Worm (Caenorhabditis elegans): ENCODE results near the gene Y39G8C.2.

Y39G8C.2 gene

ce11 chrII:14063044-14063500 is 34.3 kb downstream of the Y39G8C.2 start, which contains the start of gene lem-2 (continued):
- no peak for TF ChIP-seq pqm-1 (tag; optimal IDR thresholded peaks at IDR 0.05)
- peak; percentile 38 for TF ChIP-seq elt-2 (tag; optimal IDR thresholded peaks at IDR 0.05)
- peak; percentile 46 for TF ChIP-seq ceh-63 (GFP tag; optimal IDR thresholded peaks at IDR 0.05)
- no peak for TF ChIP-seq ama-1 (optimal IDR thresholded peaks at IDR 0.05)
- peak; percentile 93 for TF ChIP-seq nhr-71 (tag; optimal IDR thresholded peaks at IDR 0.05)
- TF ChIP-seq C34B4.2 (tag; optimal IDR thresholded peaks at IDR 0.05) = no peak
- TF ChIP-seq aha-1 (tag; optimal IDR thresholded peaks at IDR 0.05) = no peak
- peak; percentile 81 for TF ChIP-seq egl-13 (tag; optimal IDR thresholded peaks at IDR 0.05)

ce11 chrII:14060885-14061284 is 36.5 kb downstream of the Y39G8C.2 start:
- no peak for TF ChIP-seq fkh-10 (GFP tag; optimal IDR thresholded peaks at IDR 0.05)
- TF ChIP-seq alr-1 (tag; optimal IDR thresholded peaks at IDR 0.05; ENCODE audit: borderline replicate concordance) = no peak
- no peak for TF ChIP-seq nhr-85 (tag)
- no peak for TF ChIP-seq vab-15 (tag; optimal IDR thresholded peaks at IDR 0.05)
- TF ChIP-seq tbx-2 (tag; optimal IDR thresholded peaks at IDR 0.05) = no peak
- no peak for TF ChIP-seq dsc-1 (tag; optimal IDR thresholded peaks at IDR 0.05)
- TF ChIP-seq pag-3 (tag; optimal IDR thresholded peaks at IDR 0.05; ENCODE audit: borderline replicate concordance, insufficient read depth) = no peak
- no peak for TF ChIP-seq lin-13 (GFP tag; optimal IDR thresholded peaks at IDR 0.05)
- no peak for TF ChIP-seq nhr-237 (tag; optimal IDR thresholded peaks at IDR 0.05)
- TF ChIP-seq efl-1 (optimal IDR thresholded peaks at IDR 0.05) = no peak
- TF ChIP-seq efl-1 (GFP tag; optimal IDR thresholded peaks at IDR 0.05 in 1 of 2) = no peak
- TF ChIP-seq skn-1 (tag; optimal IDR thresholded peaks at IDR 0.05) = no peak
- no peak for TF ChIP-seq fos-1 (tag; optimal IDR thresholded peaks at IDR 0.05)
- no peak for TF ChIP-seq C34B4.2 (tag; optimal IDR thresholded peaks at IDR 0.05)
- no peak for TF ChIP-seq nhr-28 (tag; optimal IDR thresholded peaks at IDR 0.05)
- no peak for TF ChIP-seq mab-9 (GFP tag; IDR thresholded peaks at IDR 0.05)
- no peak for TF ChIP-seq lin-35 (GFP tag; optimal IDR thresholded peaks at IDR 0.05)

ce11 chrII:14060439-14060838 is 37.0 kb downstream of the Y39G8C.2 start, which contains the start of gene W01G7.4:
Gene W01G7.4 (plus strand): TSS chrII:14060739.
- TF ChIP-seq efl-3 (GFP tag; optimal IDR thresholded peaks at IDR 0.05) (no peak), pax-3 (tag; optimal IDR thresholded peaks at IDR 0.05) (no peak), jun-1 (tag; optimal IDR thresholded peaks at IDR 0.05) (no peak), unc-62 (GFP tag; optimal IDR thresholded peaks at IDR 0.05) (no peak), unc-98 (GFP tag; IDR thresholded peaks at IDR 0.05) (no peak), xbp-1 (tag; optimal IDR thresholded peaks at IDR 0.05) (no peak), nhr-11 (tag; optimal IDR thresholded peaks at IDR 0.05) (no peak), ets-5 (GFP tag; IDR thresholded peaks at IDR 0.05) (no peak), ztf-11 (tag; optimal IDR thresholded peaks at IDR 0.05) (no peak), lin-39 (tag; optimal IDR thresholded peaks at IDR 0.05) (no peak), Y116A8C.19 (tag; optimal IDR thresholded peaks at IDR 0.05; ENCODE audit: borderline replicate concordance) (no peak)

- peak; percentile 90 for TF ChIP-seq skn-1 (tag; optimal IDR thresholded peaks at IDR 0.05)
- peak; percentile 91 for TF ChIP-seq nhr-11 (tag; optimal IDR thresholded peaks at IDR 0.05)
- TF ChIP-seq fkh-4 (tag; optimal IDR thresholded peaks at IDR 0.05; ENCODE audit: borderline replicate concordance) = peak; percentile 57
- peak; percentile 95 for TF ChIP-seq lin-13 (GFP tag; optimal IDR thresholded peaks at IDR 0.05)
- TF ChIP-seq tlp-1 (tag; optimal IDR thresholded peaks at IDR 0.05) = no peak
- peak; percentile 98 for TF ChIP-seq lin-39 (tag; optimal IDR thresholded peaks at IDR 0.05)
- TF ChIP-seq efl-1 (optimal IDR thresholded peaks at IDR 0.05) = peak; percentile 95 to 99
- TF ChIP-seq efl-1 (GFP tag; optimal IDR thresholded peaks at IDR 0.05 in 1 of 2) = peak; percentile 99 to 100
- peak; percentile 96 for TF ChIP-seq nhr-19 (GFP tag; conservative IDR thresholded peaks at IDR 0.05)
- peak; percentile 96 for TF ChIP-seq unc-130 (tag; optimal IDR thresholded peaks at IDR 0.05)
- peak; percentile 7 for TF ChIP-seq zag-1 (tag; optimal IDR thresholded peaks at IDR 0.05)
- peak; percentile 92 for TF ChIP-seq lin-14 (GFP tag; optimal IDR thresholded peaks at IDR 0.05)
- TF ChIP-seq nhr-85 (tag) = peak; percentile 96
- peak; percentile 85 for TF ChIP-seq C04F5.9 (tag; optimal IDR thresholded peaks at IDR 0.05)
- peak; percentile 97 for TF ChIP-seq rnt-1 (tag; optimal IDR thresholded peaks at IDR 0.05)
- peak; percentile 95 to 96 for TF ChIP-seq lsy-2 (tag; optimal IDR thresholded peaks at IDR 0.05)
- no peak for TF ChIP-seq nhr-12 (tag; optimal IDR thresholded peaks at IDR 0.05)
- peak; percentile 98 for TF ChIP-seq nhr-47 (tag; optimal IDR thresholded peaks at IDR 0.05)
- peak; percentile 93 for TF ChIP-seq snpc-4 (tag; optimal IDR thresholded peaks at IDR 0.05)
- TF ChIP-seq nhr-77 (tag; optimal IDR thresholded peaks at IDR 0.05) = peak; percentile 97
- no peak for TF ChIP-seq ceh-63 (GFP tag; optimal IDR thresholded peaks at IDR 0.05)
- no peak for TF ChIP-seq alr-1 (tag; optimal IDR thresholded peaks at IDR 0.05; ENCODE audit: borderline replicate concordance)
- TF ChIP-seq unc-30 (tag; optimal IDR thresholded peaks at IDR 0.05) = peak; percentile 59
Measured at ce11 chrII:14059767-14060166, 37.7 kb downstream of the Y39G8C.2 start, which contains the start of gene rpb-11. Gene rpb-11 (plus strand): TSS chrII:14060085.
